Worm (Caenorhabditis elegans): ENCODE data around the gene Y57G11C.14.

Y57G11C.14 gene

DNA sequence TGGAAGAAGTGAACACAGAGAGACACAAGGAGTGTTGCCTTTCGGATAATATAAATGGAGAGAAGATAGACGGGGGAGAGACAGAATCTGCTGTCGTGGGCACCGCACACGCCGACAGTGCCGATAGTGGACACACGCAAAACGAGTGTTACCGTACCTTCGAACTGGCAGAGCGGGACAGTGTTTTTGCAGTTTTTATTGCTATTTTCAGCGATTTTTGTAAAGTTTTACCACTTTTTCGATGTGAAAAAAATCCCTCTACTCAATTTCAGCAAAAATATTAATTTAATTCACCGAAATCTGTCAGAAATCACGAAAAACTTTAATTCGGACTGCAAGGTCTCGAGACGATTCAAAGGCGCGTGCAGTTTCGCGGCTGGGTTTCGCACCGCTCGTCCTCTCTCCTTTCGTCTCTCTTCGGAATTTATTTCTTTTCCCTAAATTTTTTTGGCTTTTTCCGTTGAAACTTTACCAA, 25.8 kb downstream of the Y57G11C.14 start, which contains the start of gene sec-61.A (continued):
- TF ChIP-seq C04F5.9 (tag; optimal IDR thresholded peaks at IDR 0.05) (peak; percentile 62), lin-15B (tag; optimal IDR thresholded peaks at IDR 0.05) (peak; percentile 46), ceh-88 (GFP tag; IDR thresholded peaks at IDR 0.05) (peak; percentile 58), nhr-71 (tag; optimal IDR thresholded peaks at IDR 0.05) (peak; percentile 93), nhr-76 (tag; optimal IDR thresholded peaks at IDR 0.05) (no peak), nhr-85 (tag) (peak; percentile 96), efl-3 (GFP tag; optimal IDR thresholded peaks at IDR 0.05) (peak; percentile 31), nhr-11 (tag; optimal IDR thresholded peaks at IDR 0.05) (no peak), nhr-237 (tag; optimal IDR thresholded peaks at IDR 0.05) (peak; percentile 16), pax-3 (tag; optimal IDR thresholded peaks at IDR 0.05) (peak; percentile 76), zag-1 (tag; optimal IDR thresholded peaks at IDR 0.05) (no peak), tlp-1 (tag; optimal IDR thresholded peaks at IDR 0.05) (no peak), lsy-2 (tag; optimal IDR thresholded peaks at IDR 0.05) (peak; percentile 97 to 99), mef-2 (tag; optimal IDR thresholded peaks at IDR 0.05) (no peak), grh-1 (GFP tag; IDR thresholded peaks at IDR 0.05) (peak; percentile 82), lin-13 (GFP tag; optimal IDR thresholded peaks at IDR 0.05) (peak; percentile 60), ztf-11 (tag; optimal IDR thresholded peaks at IDR 0.05) (peak in 1 of 2 experiments; percentile 65), nhr-20 (tag; optimal IDR thresholded peaks at IDR 0.05) (peak; percentile 87), nhr-90 (tag; optimal IDR thresholded peaks at IDR 0.05; ENCODE audit: poor library complexity) (peak; percentile 85), ceh-82 (tag; optimal IDR thresholded peaks at IDR 0.05) (peak in 2 of 3 experiments; percentile 34 to 47), F16B12.6 (tag; optimal IDR thresholded peaks at IDR 0.05) (peak; percentile 18), nhr-28 (tag; optimal IDR thresholded peaks at IDR 0.05) (no peak), efl-1 (optimal IDR thresholded peaks at IDR 0.05) (peak; percentile 79 to 87), efl-1 (GFP tag; optimal IDR thresholded peaks at IDR 0.05 in 1 of 2) (peak; percentile 66 to 93), ztf-4 (tag; optimal IDR thresholded peaks at IDR 0.05) (no peak), lin-14 (GFP tag; optimal IDR thresholded peaks at IDR 0.05) (peak; percentile 90), irx-1 (tag; optimal IDR thresholded peaks at IDR 0.05) (peak; percentile 80), egl-13 (tag; optimal IDR thresholded peaks at IDR 0.05) (peak; percentile 63), pqm-1 (tag; optimal IDR thresholded peaks at IDR 0.05) (no peak), fkh-10 (GFP tag; optimal IDR thresholded peaks at IDR 0.05) (peak; percentile 46), nhr-77 (tag; optimal IDR thresholded peaks at IDR 0.05) (peak; percentile 86), aly-2 (tag; optimal IDR thresholded peaks at IDR 0.05) (peak; percentile 57), rnt-1 (tag; optimal IDR thresholded peaks at IDR 0.05) (peak; percentile 34), fkh-8 (tag; optimal IDR thresholded peaks at IDR 0.05) (peak; percentile 92), unc-62 (GFP tag; optimal IDR thresholded peaks at IDR 0.05) (no peak), elt-3 (tag; optimal IDR thresholded peaks at IDR 0.05) (peak in 3 of 6 experiments; percentile 39 to 64 (median 58)), ceh-90 (tag; optimal IDR thresholded peaks at IDR 0.05) (peak; percentile 50), alr-1 (tag; optimal IDR thresholded peaks at IDR 0.05; ENCODE audit: borderline replicate concordance) (no peak), hpl-2 (GFP tag; optimal IDR thresholded peaks at IDR 0.05) (no peak), sox-4 (tag; optimal IDR thresholded peaks at IDR 0.05) (peak; percentile 59), ama-1 (optimal IDR thresholded peaks at IDR 0.05) (no peak), dsc-1 (tag; optimal IDR thresholded peaks at IDR 0.05) (peak; percentile 78), nhr-84 (tag; optimal IDR thresholded peaks at IDR 0.05) (no peak), ceh-63 (GFP tag; optimal IDR thresholded peaks at IDR 0.05) (no peak), pag-3 (tag; optimal IDR thresholded peaks at IDR 0.05; ENCODE audit: borderline replicate concordance, insufficient read depth) (no peak)

- TF ChIP-seq unc-30 (tag; optimal IDR thresholded peaks at IDR 0.05) (no peak), ceh-90 (tag; optimal IDR thresholded peaks at IDR 0.05) (no peak), ets-5 (GFP tag; IDR thresholded peaks at IDR 0.05) (no peak), lsy-2 (tag; optimal IDR thresholded peaks at IDR 0.05) (no peak), swsn-7 (tag; optimal IDR thresholded peaks at IDR 0.05) (no peak), ceh-82 (tag; optimal IDR thresholded peaks at IDR 0.05) (no peak), hlh-17 (GFP tag; optimal IDR thresholded peaks at IDR 0.05; ENCODE audit: borderline replicate concordance) (no peak), nhr-11 (tag; optimal IDR thresholded peaks at IDR 0.05) (no peak), vab-15 (tag; optimal IDR thresholded peaks at IDR 0.05) (no peak), nhr-71 (tag; optimal IDR thresholded peaks at IDR 0.05) (no peak), C16A3.4 (tag; optimal IDR thresholded peaks at IDR 0.05) (no peak), hpl-2 (GFP tag; optimal IDR thresholded peaks at IDR 0.05) (no peak), unc-98 (GFP tag; IDR thresholded peaks at IDR 0.05) (no peak), lin-35 (GFP tag; optimal IDR thresholded peaks at IDR 0.05) (no peak), nhr-47 (tag; optimal IDR thresholded peaks at IDR 0.05) (no peak), pqm-1 (tag; optimal IDR thresholded peaks at IDR 0.05) (no peak), aha-1 (tag; optimal IDR thresholded peaks at IDR 0.05) (no peak)
Observed at ce11 chrIV:14825379-14825778, 26.3 kb downstream of the Y57G11C.14 start, which contains the start of gene rps-18. TSS of gene rps-18 (plus strand) at chrIV:14825679.
